Fruit fly (Drosophila melanogaster) whole organism, embryonic: ENCODE results near the gene ric8a.

Source experiments
- CG11695 ChIP-seq: fragments of 200-800 bp; sonication (Bioruptor generic); IDR thresholded peaks from 3 replicates; pipeline ENCODE4 v1.3.6; 2022; ENCODE audit warnings: missing biosample characterization, missing genetic modification characterization
- CG6254 ChIP-seq: fragments of 200-800 bp; sonication (Bioruptor generic); optimal IDR thresholded peaks from 3 replicates; lab custom pipeline; 2017; ENCODE audit warnings: mild to moderate bottlenecking, missing biosample characterization, missing genetic modification reagents, missing genetic modification characterization

dm6 chrX:9267598-9267997 lies 11.6 kb downstream of the ric8a start, which contains the start of gene Erk7:
- no peak for TF ChIP-seq CG11695
- no peak for TF ChIP-seq CG6254 (GFP tag; lab: Kevin White, UChicago)
